Worm (Caenorhabditis elegans) whole organism, young adult: Measurements from ENCODE around the gene F43G6.7.

Experiments
- F57C9.4 ChIP-seq: sonication (generic microtip); optimal IDR thresholded peaks from 2 replicates; lab custom pipeline; 2017; ENCODE audit warnings: mild to moderate bottlenecking, missing genetic modification characterization, missing compliant biosample characterization
- ama-1 ChIP-seq, 3 experiments: fragments of 150-350 bp in 1 of 3; sonication (generic microtip) in 2 of 3; optimal IDR thresholded peaks; 2 replicates each; lab custom pipeline; 2014 to 2018; ENCODE audit warnings: missing biosample characterization in 2 of 3, missing genetic modification characterization in 2 of 3, missing genetic modification reagents in 2 of 3
- attf-5 ChIP-seq: fragments of 200-800 bp; sonication (Bioruptor generic); optimal IDR thresholded peaks from 2 replicates; lab custom pipeline; 2018; ENCODE audit warnings: mild to moderate bottlenecking, missing genetic modification characterization, missing compliant biosample characterization
- hrde-1 ChIP-seq: sonication (generic microtip); optimal IDR thresholded peaks from 2 replicates; lab custom pipeline; 2016; ENCODE audit warnings: missing genetic modification characterization, mild to moderate bottlenecking, missing compliant biosample characterization, moderate library complexity, missing genotype, missing genetic modification reagents, borderline replicate concordance
- lin-26 ChIP-seq: fragments of 200-800 bp; sonication (Bioruptor generic); IDR thresholded peaks from 2 replicates; pipeline ENCODE4 v1.3.6; 2022; ENCODE audit warnings: missing genetic modification reagents, missing genetic modification characterization, missing compliant biosample characterization
- madf-8 ChIP-seq: fragments of 200-800 bp; sonication (Bioruptor generic); conservative IDR thresholded peaks from 2 replicates; pipeline ENCODE4 v1.3.6; 2022; ENCODE audit warnings: missing genetic modification reagents, missing genetic modification characterization, missing compliant biosample characterization

DNA sequence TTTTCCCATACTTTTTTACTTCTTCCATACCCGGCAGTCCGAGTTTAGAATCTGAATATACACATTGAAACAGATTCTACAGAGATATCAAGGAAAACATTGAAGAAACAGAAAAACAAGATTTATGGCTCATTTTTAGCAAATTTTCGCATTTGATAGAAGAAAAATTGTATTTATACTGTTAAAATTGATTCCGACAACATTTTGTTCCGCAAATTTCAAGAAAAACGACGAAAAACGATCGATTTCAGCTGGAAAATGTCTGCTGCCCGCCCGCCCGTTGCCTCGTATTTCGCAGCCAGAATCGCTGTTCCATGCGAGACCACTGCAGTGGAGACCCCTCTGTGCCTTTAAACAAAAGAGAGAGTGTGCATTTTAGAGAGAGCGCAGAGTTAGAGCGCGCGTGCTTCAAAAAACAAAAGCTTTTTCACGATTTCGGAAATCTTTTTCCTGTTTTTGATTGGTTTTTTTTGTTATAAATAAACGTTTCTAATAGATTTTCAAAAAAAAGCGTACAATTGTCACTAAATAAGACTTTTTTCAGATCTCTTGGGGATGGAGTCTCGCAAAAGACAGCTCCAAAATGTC, 32.6 kb upstream of the F43G6.7 start, which contains the start of the genes patr-1 and dna-2:
- TF ChIP-seq lin-26 (GFP tag; lab: Robert Waterston, UW) (no peak), F57C9.4 (no peak), attf-5 (GFP tag; lab: Kevin White, UChicago) (peak; percentile 70), madf-8 (GFP tag; lab: Robert Waterston, UW) (no peak), ama-1 (optimal IDR thresholded peaks at IDR 0.05; lab: Kevin White, UChicago) (no peak), ama-1 (GFP tag; optimal IDR thresholded peaks at IDR 0.05; lab: Kevin White, UChicago) (no peak), hrde-1 (tag; lab: Kevin White, UChicago) (no peak)
